In the genomic region with DNA sequence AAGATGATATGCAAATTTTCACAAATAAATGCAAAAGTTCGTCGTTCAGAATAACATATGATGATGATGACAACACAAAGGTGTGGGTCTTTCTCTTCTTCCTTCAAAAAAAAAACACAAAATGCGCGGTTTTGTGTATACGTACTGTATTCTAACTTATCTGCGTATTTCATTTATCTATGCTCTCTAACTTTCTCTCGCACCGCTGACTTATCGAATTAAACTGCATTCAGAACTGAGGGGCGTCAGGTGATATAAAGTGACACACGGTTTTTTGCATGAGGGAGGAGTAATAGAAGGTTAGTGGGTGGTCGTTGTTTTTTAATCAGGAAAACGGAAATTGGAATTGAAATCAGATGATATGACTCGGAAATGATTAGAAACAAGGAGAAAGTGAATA, we compare ENCODE assay signal across 3 worm cellular contexts.
TF ChIP-seq lines count a peak whose summit lies in the region.

A gene (minus strand): TSS at position 109 of the 400 bp plus-strand sequence.

TF ChIP-seq in whole organism, L1 larva, 84 proteins besides CTCF, POLR2A, EP300 and RAD21 (continued from another document and continues in another):
- no peak for TF ChIP-seq ztf-4 (tag; optimal IDR thresholded peaks at IDR 0.05; lab: Kevin White, UChicago)
- peak; percentile 42 for TF ChIP-seq nhr-90 (tag; optimal IDR thresholded peaks at IDR 0.05; lab: Kevin White, UChicago; ENCODE audit: poor library complexity)
- TF ChIP-seq Y116A8C.19 (tag; optimal IDR thresholded peaks at IDR 0.05; lab: Kevin White, UChicago; ENCODE audit: borderline replicate concordance), result no peak
- TF ChIP-seq ceh-8 (GFP tag; optimal IDR thresholded peaks at IDR 0.05; lab: Kevin White, UChicago), result no peak
- peak in 1 of 2 experiments; percentile 6 for TF ChIP-seq efl-1 (optimal IDR thresholded peaks at IDR 0.05; lab: Kevin White, UChicago)
- TF ChIP-seq efl-1 (GFP tag; optimal IDR thresholded peaks at IDR 0.05 in 1 of 2; lab: Kevin White, UChicago), result peak in 1 of 2 experiments; percentile 86
- TF ChIP-seq ces-1 (GFP tag; optimal IDR thresholded peaks at IDR 0.05; lab: Kevin White, UChicago), result no peak
- TF ChIP-seq ceh-90 (tag; optimal IDR thresholded peaks at IDR 0.05; lab: Kevin White, UChicago), result no peak
- peak; percentile 16 for TF ChIP-seq nhr-47 (tag; optimal IDR thresholded peaks at IDR 0.05; lab: Kevin White, UChicago)
- TF ChIP-seq elt-3 (tag; optimal IDR thresholded peaks at IDR 0.05; lab: Kevin White, UChicago), result peak in 2 of 6 experiments; percentile 33 to 90
- no peak for TF ChIP-seq rnt-1 (tag; optimal IDR thresholded peaks at IDR 0.05; lab: Kevin White, UChicago)
- peak; percentile 71 for TF ChIP-seq snu-23 (GFP tag; optimal IDR thresholded peaks at IDR 0.05; lab: Kevin White, UChicago)
- peak; percentile 85 for TF ChIP-seq nhr-85 (tag; lab: Kevin White, UChicago)
- TF ChIP-seq C04F5.9 (tag; optimal IDR thresholded peaks at IDR 0.05; lab: Kevin White, UChicago), result no peak
- TF ChIP-seq fkh-10 (GFP tag; optimal IDR thresholded peaks at IDR 0.05; lab: Kevin White, UChicago), result no peak
- peak; percentile 64 for TF ChIP-seq nhr-71 (tag; optimal IDR thresholded peaks at IDR 0.05; lab: Kevin White, UChicago)
- TF ChIP-seq vab-15 (tag; optimal IDR thresholded peaks at IDR 0.05; lab: Kevin White, UChicago), result no peak
- TF ChIP-seq ama-1 (optimal IDR thresholded peaks at IDR 0.05; lab: Kevin White, UChicago), result no peak
- no peak for TF ChIP-seq pax-3 (tag; optimal IDR thresholded peaks at IDR 0.05; lab: Kevin White, UChicago)
- no peak for TF ChIP-seq fkh-8 (tag; optimal IDR thresholded peaks at IDR 0.05; lab: Kevin White, UChicago)
- TF ChIP-seq unc-86 (tag; optimal IDR thresholded peaks at IDR 0.05; lab: Kevin White, UChicago), result no peak
- no peak for TF ChIP-seq irx-1 (tag; optimal IDR thresholded peaks at IDR 0.05; lab: Kevin White, UChicago)
- TF ChIP-seq nhr-19 (GFP tag; conservative IDR thresholded peaks at IDR 0.05; lab: Robert Waterston, UW), result peak; percentile 22; the same call in 1 of the 2 replicates
- TF ChIP-seq ceh-63 (GFP tag; optimal IDR thresholded peaks at IDR 0.05; lab: Kevin White, UChicago), result no peak
- peak; percentile 2 for TF ChIP-seq pag-3 (tag; optimal IDR thresholded peaks at IDR 0.05; lab: Kevin White, UChicago; ENCODE audit: borderline replicate concordance, insufficient read depth)
- TF ChIP-seq hlh-17 (GFP tag; optimal IDR thresholded peaks at IDR 0.05; lab: Kevin White, UChicago; ENCODE audit: borderline replicate concordance), result no peak
- no peak for TF ChIP-seq zag-1 (tag; optimal IDR thresholded peaks at IDR 0.05; lab: Kevin White, UChicago)
- TF ChIP-seq aha-1 (tag; optimal IDR thresholded peaks at IDR 0.05; lab: Kevin White, UChicago), result no peak
- peak in 2 of 3 experiments; percentile 17 to 36 for TF ChIP-seq dpl-1 (GFP tag; optimal IDR thresholded peaks at IDR 0.05; lab: Kevin White, UChicago)
- TF ChIP-seq lin-13 (GFP tag; optimal IDR thresholded peaks at IDR 0.05; lab: Kevin White, UChicago), result peak; percentile 13
- TF ChIP-seq hlh-4 (tag; optimal IDR thresholded peaks at IDR 0.05; lab: Kevin White, UChicago), result no peak
- peak in 1 of 2 experiments; percentile 57 for TF ChIP-seq lsy-2 (tag; optimal IDR thresholded peaks at IDR 0.05; lab: Kevin White, UChicago)
- TF ChIP-seq lin-35 (GFP tag; optimal IDR thresholded peaks at IDR 0.05; lab: Kevin White, UChicago), result peak in 1 of 2 experiments; percentile 77
- no peak for TF ChIP-seq mef-2 (tag; optimal IDR thresholded peaks at IDR 0.05; lab: Kevin White, UChicago)
- TF ChIP-seq F16B12.6 (tag; optimal IDR thresholded peaks at IDR 0.05; lab: Kevin White, UChicago), result no peak
- TF ChIP-seq sup-37 (GFP tag; optimal IDR thresholded peaks at IDR 0.05; lab: Kevin White, UChicago), result no peak
- no peak for TF ChIP-seq nhr-76 (tag; optimal IDR thresholded peaks at IDR 0.05; lab: Kevin White, UChicago)
- peak; percentile 83 for TF ChIP-seq lin-14 (GFP tag; optimal IDR thresholded peaks at IDR 0.05; lab: Kevin White, UChicago)
- peak; percentile 25 for TF ChIP-seq tbx-2 (tag; optimal IDR thresholded peaks at IDR 0.05; lab: Kevin White, UChicago)
- no peak for TF ChIP-seq C34B4.2 (tag; optimal IDR thresholded peaks at IDR 0.05; lab: Kevin White, UChicago)
- TF ChIP-seq nhr-77 (tag; optimal IDR thresholded peaks at IDR 0.05; lab: Kevin White, UChicago), result no peak
- no peak for TF ChIP-seq elt-2 (tag; optimal IDR thresholded peaks at IDR 0.05; lab: Kevin White, UChicago)

TF ChIP-seq in whole organism, L2 larva, 48 proteins besides CTCF, POLR2A, EP300 and RAD21 (continued from another document):
- TF ChIP-seq peb-1 (tag; optimal IDR thresholded peaks at IDR 0.05; lab: Kevin White, UChicago) (no peak), lin-11 (tag; optimal IDR thresholded peaks at IDR 0.05; lab: Kevin White, UChicago) (no peak), fos-1 (tag; optimal IDR thresholded peaks at IDR 0.05; lab: Kevin White, UChicago) (no peak), zag-1 (tag; optimal IDR thresholded peaks at IDR 0.05; lab: Kevin White, UChicago) (no peak), gmeb-1 (tag; optimal IDR thresholded peaks at IDR 0.05; lab: Kevin White, UChicago) (peak; percentile 57), sma-9 (GFP tag; optimal IDR thresholded peaks at IDR 0.05; lab: Kevin White, UChicago) (no peak), sma-9 (tag; optimal IDR thresholded peaks at IDR 0.05; lab: Kevin White, UChicago) (no peak), nhr-11 (tag; optimal IDR thresholded peaks at IDR 0.05; lab: Kevin White, UChicago) (no peak), aly-2 (tag; optimal IDR thresholded peaks at IDR 0.05; lab: Kevin White, UChicago) (no peak), nhr-6 (tag; optimal IDR thresholded peaks at IDR 0.05; lab: Kevin White, UChicago) (no peak), ama-1 (optimal IDR thresholded peaks at IDR 0.05; lab: Kevin White, UChicago) (no peak), unc-62 (GFP tag; optimal IDR thresholded peaks at IDR 0.05; lab: Kevin White, UChicago) (no peak), egl-27 (tag; optimal IDR thresholded peaks at IDR 0.05; lab: Kevin White, UChicago) (no peak)

TF ChIP-seq in whole organism, L4 larva, 104 proteins besides CTCF, POLR2A, EP300 and RAD21 (continued from another document):
- TF ChIP-seq nhr-41 (GFP tag; IDR thresholded peaks at IDR 0.05; lab: Robert Waterston, UW) (no peak), Y105C5A.15 (GFP tag; IDR thresholded peaks at IDR 0.05; lab: Robert Waterston, UW) (no peak), hlh-11 (tag; optimal IDR thresholded peaks at IDR 0.05; lab: Kevin White, UChicago) (no peak), T20F7.1 (GFP tag; optimal IDR thresholded peaks at IDR 0.05; lab: Kevin White, UChicago) (no peak), dve-1 (tag; optimal IDR thresholded peaks at IDR 0.05; lab: Kevin White, UChicago; ENCODE audit: insufficient read depth) (peak; percentile 55), ceh-82 (tag; optimal IDR thresholded peaks at IDR 0.05; lab: Kevin White, UChicago) (no peak), ceh-32 (tag; optimal IDR thresholded peaks at IDR 0.05; lab: Kevin White, UChicago; ENCODE audit: poor library complexity) (no peak), ztf-11 (tag; optimal IDR thresholded peaks at IDR 0.05; lab: Kevin White, UChicago) (no peak), hmg-1.1 (GFP tag; IDR thresholded peaks at IDR 0.05; lab: Robert Waterston, UW) (no peak), ZK546.5 (tag; optimal IDR thresholded peaks at IDR 0.05; lab: Kevin White, UChicago) (no peak), egl-43 (GFP tag; IDR thresholded peaks at IDR 0.05; lab: Robert Waterston, UW) (no peak), R02D3.7 (tag; optimal IDR thresholded peaks at IDR 0.05; lab: Kevin White, UChicago) (no peak), T26A8.4 (GFP tag; IDR thresholded peaks at IDR 0.05; lab: Robert Waterston, UW) (no peak), F37D6.2 (tag; optimal IDR thresholded peaks at IDR 0.05; lab: Kevin White, UChicago) (no peak), saeg-2 (GFP tag; IDR thresholded peaks at IDR 0.05; lab: Robert Waterston, UW) (no peak), madf-9 (GFP tag; conservative IDR thresholded peaks at IDR 0.05; lab: Robert Waterston, UW) (no peak), lin-39 (tag; optimal IDR thresholded peaks at IDR 0.05; lab: Kevin White, UChicago) (no peak), nhr-6 (tag; optimal IDR thresholded peaks at IDR 0.05; lab: Kevin White, UChicago) (no peak), daf-12 (tag; optimal IDR thresholded peaks at IDR 0.05; lab: Kevin White, UChicago) (no peak), arid-1 (GFP tag; conservative IDR thresholded peaks at IDR 0.05; lab: Robert Waterston, UW) (no peak), pqm-1 (tag; optimal IDR thresholded peaks at IDR 0.05; lab: Kevin White, UChicago) (no peak), vab-7 (GFP tag; IDR thresholded peaks at IDR 0.05; lab: Robert Waterston, UW) (no peak), lin-13 (GFP tag; optimal IDR thresholded peaks at IDR 0.05; lab: Kevin White, UChicago) (no peak), mdl-1 (tag; optimal IDR thresholded peaks at IDR 0.05; lab: Kevin White, UChicago) (no peak), mep-1 (tag; optimal IDR thresholded peaks at IDR 0.05; lab: Kevin White, UChicago) (peak; percentile 10), nhr-76 (tag; optimal IDR thresholded peaks at IDR 0.05; lab: Kevin White, UChicago) (no peak), ceh-20 (GFP tag; IDR thresholded peaks at IDR 0.05; lab: Robert Waterston, UW) (no peak)
